Fruit fly (Drosophila melanogaster): ENCODE measurements around the gene CG1578.

Gene CG1578

dm6 chrX:11764540-11765136 is 51.7 kb downstream of the CG1578 start, which contains the start of gene CG9360:
Gene CG9360 (minus strand): TSS chrX:11764590.
- no peak for TF ChIP-seq CG32264 (GFP tag; optimal IDR thresholded peaks at IDR 0.05)
- TF ChIP-seq rgr (GFP tag; optimal IDR thresholded peaks at IDR 0.05) = no peak
- no peak for TF ChIP-seq sv (GFP tag; optimal IDR thresholded peaks at IDR 0.05)
- TF ChIP-seq HLH106 (tag; optimal IDR thresholded peaks at IDR 0.05) = no peak
- no peak for TF ChIP-seq Dfd (GFP tag; optimal IDR thresholded peaks at IDR 0.05)
- no peak for TF ChIP-seq Dif (GFP tag; optimal IDR thresholded peaks at IDR 0.05; ENCODE audit: partially characterized antibody)
- TF ChIP-seq CG9705 (GFP tag; optimal IDR thresholded peaks at IDR 0.05) = no peak

All from whole organism, wandering third instar larva.